Worm (Caenorhabditis elegans) whole organism, late embryonic: ENCODE results near the gene F49E12.10.

Source experiments
- C08G9.2 ChIP-seq: sonication (generic microtip); optimal IDR thresholded peaks from 2 replicates; lab custom pipeline; 2016; ENCODE audit warnings: mild to moderate bottlenecking, missing genetic modification characterization, moderate library complexity, missing compliant biosample characterization
- C38D4.7 ChIP-seq: fragments of 200-800 bp; sonication (Bioruptor generic); optimal IDR thresholded peaks from 2 replicates; lab custom pipeline; 2018; ENCODE audit warnings: mild to moderate bottlenecking, missing genetic modification characterization, moderate library complexity, missing compliant biosample characterization
- K09A11.1 ChIP-seq: sonication (generic microtip); optimal IDR thresholded peaks from 2 replicates; lab custom pipeline; 2017; ENCODE audit warnings: antibody characterized with exemption, mild to moderate bottlenecking, missing genetic modification characterization, missing compliant biosample characterization; ENCODE audit not compliant: insufficient read depth
- Y22D7AL.16 ChIP-seq: sonication (generic microtip); optimal IDR thresholded peaks from 2 replicates; lab custom pipeline; 2016; ENCODE audit warnings: missing genetic modification characterization, missing compliant biosample characterization
- ama-1 ChIP-seq: fragments of 150-350 bp; optimal IDR thresholded peaks from 2 replicates; lab custom pipeline; 2014
- ceh-14 ChIP-seq: sonication (generic microtip); optimal IDR thresholded peaks from 2 replicates; lab custom pipeline; 2016; ENCODE audit warnings: missing genotype, missing genetic modification characterization, missing compliant biosample characterization
- ceh-22 ChIP-seq: sonication (generic microtip); optimal IDR thresholded peaks from 2 replicates; lab custom pipeline; 2017; ENCODE audit warnings: missing biosample characterization, missing genetic modification characterization
- ceh-30 ChIP-seq: fragments of 150-350 bp; optimal IDR thresholded peaks from 2 replicates; lab custom pipeline; 2014; ENCODE audit warnings: missing biosample characterization, missing genetic modification characterization
- che-1 ChIP-seq: sonication (generic microtip); optimal IDR thresholded peaks from 2 replicates; lab custom pipeline; 2016; ENCODE audit warnings: mild to moderate bottlenecking, missing genetic modification characterization, missing compliant biosample characterization
- dve-1 ChIP-seq: sonication (generic microtip); optimal IDR thresholded peaks from 2 replicates; lab custom pipeline; 2017; ENCODE audit warnings: antibody characterized with exemption, mild to moderate bottlenecking, missing genetic modification characterization, missing compliant biosample characterization
- elt-2 ChIP-seq: sonication (generic microtip); optimal IDR thresholded peaks from 2 replicates; lab custom pipeline; 2016; ENCODE audit warnings: missing genetic modification reagents, missing genetic modification characterization, missing compliant biosample characterization
- elt-4 ChIP-seq: sonication (generic microtip); optimal IDR thresholded peaks from 2 replicates; lab custom pipeline; 2016; ENCODE audit warnings: missing genetic modification characterization, missing compliant biosample characterization
- ets-4 ChIP-seq: sonication (generic microtip); optimal IDR thresholded peaks from 2 replicates; lab custom pipeline; 2016; ENCODE audit warnings: missing genetic modification characterization, missing compliant biosample characterization
- fax-1 ChIP-seq: sonication (generic microtip); optimal IDR thresholded peaks from 2 replicates; lab custom pipeline; 2016; ENCODE audit warnings: missing genotype, missing genetic modification characterization, missing compliant biosample characterization
- fkh-6 ChIP-seq: sonication (generic microtip); optimal IDR thresholded peaks from 2 replicates; lab custom pipeline; 2016; ENCODE audit warnings: missing genetic modification characterization, missing compliant biosample characterization
- gmeb-2 ChIP-seq: sonication (generic microtip); optimal IDR thresholded peaks from 2 replicates; lab custom pipeline; 2016; ENCODE audit warnings: missing genetic modification characterization, inconsistent platforms, missing compliant biosample characterization
- hlh-13 ChIP-seq: fragments of 200-800 bp; sonication (Bioruptor generic); optimal IDR thresholded peaks from 2 replicates; lab custom pipeline; 2018; ENCODE audit warnings: mild to moderate bottlenecking, missing genetic modification characterization, missing compliant biosample characterization
- hlh-6 ChIP-seq: sonication (generic microtip); optimal IDR thresholded peaks from 2 replicates; lab custom pipeline; 2016; ENCODE audit warnings: missing genotype, missing genetic modification characterization, missing compliant biosample characterization
- lim-6 ChIP-seq: sonication (generic microtip); optimal IDR thresholded peaks from 2 replicates; lab custom pipeline; 2016; ENCODE audit warnings: missing genetic modification characterization, missing compliant biosample characterization
- madf-2 ChIP-seq: sonication (generic microtip); optimal IDR thresholded peaks from 2 replicates; lab custom pipeline; 2017; ENCODE audit warnings: missing genetic modification characterization, missing compliant biosample characterization
- nfya-1 ChIP-seq: sonication (generic microtip); optimal IDR thresholded peaks from 2 replicates; lab custom pipeline; 2017; ENCODE audit warnings: missing genetic modification characterization, mild to moderate bottlenecking, missing compliant biosample characterization, antibody characterized with exemption, moderate library complexity
- pat-9 ChIP-seq: fragments of 200-800 bp; sonication (Bioruptor generic); optimal IDR thresholded peaks from 2 replicates; lab custom pipeline; 2018; ENCODE audit warnings: mild to moderate bottlenecking, missing genetic modification characterization, moderate library complexity, missing compliant biosample characterization
- pax-1 ChIP-seq: fragments of 150-350 bp; optimal IDR thresholded peaks from 2 replicates; lab custom pipeline; 2014; ENCODE audit warnings: missing biosample characterization, missing genetic modification characterization
- pha-4 ChIP-seq: fragments of 150-350 bp; optimal IDR thresholded peaks from 2 replicates; lab custom pipeline; 2018; ENCODE audit warnings: missing biosample characterization, missing genetic modification reagents, missing genetic modification characterization
- pqm-1 ChIP-seq: sonication (generic microtip); optimal IDR thresholded peaks from 2 replicates; lab custom pipeline; 2016; ENCODE audit warnings: missing genetic modification characterization, missing compliant biosample characterization
- pros-1 ChIP-seq: fragments of 150-350 bp; optimal IDR thresholded peaks from 2 replicates; lab custom pipeline; 2014; ENCODE audit warnings: missing biosample characterization, missing genetic modification reagents, missing genetic modification characterization
- sdc-2 ChIP-seq: sonication (generic microtip); optimal IDR thresholded peaks from 2 replicates; lab custom pipeline; 2016; ENCODE audit warnings: missing genotype, missing genetic modification characterization, missing compliant biosample characterization
- sox-2 ChIP-seq: fragments of 200-800 bp; sonication (Bioruptor generic); IDR thresholded peaks from 2 replicates; pipeline ENCODE4 v1.3.6; 2022; ENCODE audit warnings: missing genetic modification reagents, missing genetic modification characterization, missing compliant biosample characterization
- sox-4 ChIP-seq: sonication (generic microtip); optimal IDR thresholded peaks from 2 replicates; lab custom pipeline; 2017; ENCODE audit warnings: mild to moderate bottlenecking, missing genetic modification characterization, inconsistent platforms, missing compliant biosample characterization
- syd-9 ChIP-seq: sonication (generic microtip); optimal IDR thresholded peaks from 2 replicates; lab custom pipeline; 2016; ENCODE audit warnings: mild to moderate bottlenecking, missing genetic modification characterization, moderate library complexity, missing compliant biosample characterization
- tbx-7 ChIP-seq: sonication (generic microtip); optimal IDR thresholded peaks from 2 replicates; lab custom pipeline; 2016; ENCODE audit warnings: missing genotype, missing genetic modification characterization, missing compliant biosample characterization
- unc-42 ChIP-seq: sonication (generic microtip); optimal IDR thresholded peaks from 2 replicates; lab custom pipeline; 2016; ENCODE audit warnings: missing genotype, missing genetic modification characterization, missing compliant biosample characterization
- unc-55 ChIP-seq: sonication (generic microtip); optimal IDR thresholded peaks from 2 replicates; lab custom pipeline; 2017; ENCODE audit warnings: missing biosample characterization, missing genetic modification reagents, missing genetic modification characterization
- zip-5 ChIP-seq: sonication (generic microtip); optimal IDR thresholded peaks from 2 replicates; lab custom pipeline; 2016; ENCODE audit warnings: missing genetic modification characterization, missing compliant biosample characterization

F49E12.10 gene

DNA sequence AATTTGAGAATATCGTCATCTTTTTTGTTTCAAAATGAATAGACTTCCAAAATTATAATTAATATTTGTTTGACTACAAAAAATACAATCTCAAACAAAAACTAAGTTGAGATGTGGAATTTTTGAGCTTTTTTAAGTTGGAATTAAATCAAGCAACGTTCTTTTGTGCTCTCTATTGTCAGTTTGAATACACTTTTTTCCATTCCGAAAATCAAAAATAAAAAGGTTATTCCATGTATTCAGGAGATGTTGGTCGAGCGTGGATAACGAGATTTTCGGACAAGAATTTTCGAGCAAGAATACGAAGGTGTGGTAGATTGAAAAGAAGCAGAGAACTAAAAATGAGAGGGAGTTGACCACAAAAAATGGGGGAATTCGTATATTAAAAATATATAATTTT lies 20.7 kb upstream of the F49E12.10 start:
- TF ChIP-seq sdc-2 (tag; lab: Kevin White, UChicago) = no peak
- TF ChIP-seq pqm-1 = no peak
- TF ChIP-seq ceh-22 = no peak
- TF ChIP-seq gmeb-2 (tag; lab: Kevin White, UChicago) = no peak
- TF ChIP-seq unc-42 (tag; lab: Kevin White, UChicago) = no peak
- TF ChIP-seq zip-5 = no peak
- no peak for TF ChIP-seq sox-4 (tag; lab: Kevin White, UChicago)
- no peak for TF ChIP-seq pax-1
- no peak for TF ChIP-seq nfya-1 (tag; lab: Kevin White, UChicago)
- no peak for TF ChIP-seq pat-9 (tag; lab: Kevin White, UChicago)
- TF ChIP-seq K09A11.1 (tag; lab: Kevin White, UChicago) = no peak
- no peak for TF ChIP-seq syd-9 (tag; lab: Kevin White, UChicago)
- TF ChIP-seq C08G9.2 = no peak
- TF ChIP-seq elt-4 (tag; lab: Kevin White, UChicago) = no peak
- no peak for TF ChIP-seq dve-1 (tag; lab: Kevin White, UChicago)
- TF ChIP-seq ets-4 (tag; lab: Kevin White, UChicago) = no peak
- TF ChIP-seq Y22D7AL.16 (tag; lab: Kevin White, UChicago) = no peak
- no peak for TF ChIP-seq pros-1 (tag; lab: Kevin White, UChicago)
- TF ChIP-seq hlh-6 (tag; lab: Kevin White, UChicago) = no peak

- TF ChIP-seq che-1 (no peak), ceh-14 (tag; lab: Kevin White, UChicago) (no peak), tbx-7 (tag; lab: Kevin White, UChicago) (no peak), hlh-13 (GFP tag; lab: Kevin White, UChicago) (no peak), fkh-6 (tag; lab: Kevin White, UChicago) (no peak), zip-5 (no peak), ama-1 (lab: Kevin White, UChicago) (no peak), sox-2 (GFP tag; lab: Robert Waterston, UW) (no peak), elt-4 (tag; lab: Kevin White, UChicago) (no peak), ceh-30 (tag; lab: Kevin White, UChicago) (no peak)
Observed at ce11 chrII:8377722-8378121, 13.1 kb upstream of the F49E12.10 start.

ce11 chrII:8380188-8380587 lies 10.7 kb upstream of the F49E12.10 start:
- TF ChIP-seq fax-1 (tag; lab: Kevin White, UChicago) = no peak

DNA sequence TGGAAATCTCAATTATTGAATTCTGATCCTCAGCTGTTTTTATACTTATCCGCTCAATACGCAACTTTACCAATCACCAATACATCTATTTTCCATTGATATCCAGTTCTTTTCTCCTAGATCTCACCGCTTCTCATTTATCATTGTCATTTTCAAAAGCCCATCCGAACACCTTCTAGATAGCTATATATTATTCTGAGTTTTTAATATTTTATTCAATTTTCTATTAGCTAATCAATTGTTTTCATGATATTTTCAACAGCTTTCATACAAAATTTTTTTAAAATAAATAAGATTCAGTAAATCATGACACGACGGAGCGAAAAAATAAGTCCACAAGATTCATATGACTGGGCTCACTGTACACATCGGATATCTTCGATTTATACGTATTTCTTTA lies 9.7 kb upstream of the F49E12.10 start, which contains the start of gene F49E12.12:
TSS of gene F49E12.12 (plus strand) at position 301 of the 400 bp plus-strand sequence.
- TF ChIP-seq dve-1 (tag; lab: Kevin White, UChicago) = no peak
- TF ChIP-seq pros-1 (tag; lab: Kevin White, UChicago) = no peak
- no peak for TF ChIP-seq elt-4 (tag; lab: Kevin White, UChicago)
- no peak for TF ChIP-seq zip-5
- no peak for TF ChIP-seq C38D4.7 (GFP tag; lab: Kevin White, UChicago)
- no peak for TF ChIP-seq C08G9.2
- no peak for TF ChIP-seq unc-42 (tag; lab: Kevin White, UChicago)

- TF ChIP-seq ceh-30 (tag; lab: Kevin White, UChicago) = no peak
- peak; percentile 91 for TF ChIP-seq elt-2 (tag; lab: Kevin White, UChicago)
- TF ChIP-seq unc-42 (tag; lab: Kevin White, UChicago) = no peak
- TF ChIP-seq Y22D7AL.16 (tag; lab: Kevin White, UChicago) = no peak
- TF ChIP-seq pqm-1 = peak; percentile 72
Observed at ce11 chrII:8382880-8383279, 8.0 kb upstream of the F49E12.10 start.

- TF ChIP-seq tbx-7 (tag; lab: Kevin White, UChicago) (no peak), C08G9.2 (no peak), elt-2 (tag; lab: Kevin White, UChicago) (no peak), lim-6 (no peak), madf-2 (tag; lab: Kevin White, UChicago) (no peak), unc-42 (tag; lab: Kevin White, UChicago) (no peak), unc-55 (no peak), pha-4 (no peak), gmeb-2 (tag; lab: Kevin White, UChicago) (no peak)
Observed at ce11 chrII:8384344-8384743, 6.5 kb upstream of the F49E12.10 start.
